Worm (Caenorhabditis elegans) whole organism, midembryonic: ENCODE results near the gene T19D12.6.

Experiments used
- cog-1 ChIP-seq: sonication (generic microtip); optimal IDR thresholded peaks from 2 replicates; lab custom pipeline; 2016; ENCODE audit warnings: missing genetic modification characterization, missing compliant biosample characterization
- klf-2 ChIP-seq: fragments of 200-800 bp; sonication (Bioruptor generic); conservative IDR thresholded peaks from 2 replicates; pipeline ENCODE4 v1.3.6; 2022; ENCODE audit warnings: missing genetic modification reagents, missing genetic modification characterization, missing compliant biosample characterization
- med-1 ChIP-seq: sonication (generic microtip); optimal IDR thresholded peaks from 2 replicates; lab custom pipeline; 2017; ENCODE audit warnings: missing genetic modification characterization, mild to moderate bottlenecking, missing compliant biosample characterization, antibody characterized with exemption, missing genetic modification reagents; ENCODE audit not compliant: insufficient read depth
- ref-1 ChIP-seq: fragments of 200-800 bp; sonication (Bioruptor generic); conservative IDR thresholded peaks from 2 replicates; pipeline ENCODE4 v1.3.6; 2022; ENCODE audit warnings: missing genetic modification reagents, missing genetic modification characterization, missing compliant biosample characterization
- ztf-23 ChIP-seq: fragments of 200-800 bp; sonication (Bioruptor generic); IDR thresholded peaks from 2 replicates; pipeline ENCODE4 v1.3.6; 2022; ENCODE audit warnings: missing genetic modification reagents, missing genetic modification characterization, missing compliant biosample characterization

DNA sequence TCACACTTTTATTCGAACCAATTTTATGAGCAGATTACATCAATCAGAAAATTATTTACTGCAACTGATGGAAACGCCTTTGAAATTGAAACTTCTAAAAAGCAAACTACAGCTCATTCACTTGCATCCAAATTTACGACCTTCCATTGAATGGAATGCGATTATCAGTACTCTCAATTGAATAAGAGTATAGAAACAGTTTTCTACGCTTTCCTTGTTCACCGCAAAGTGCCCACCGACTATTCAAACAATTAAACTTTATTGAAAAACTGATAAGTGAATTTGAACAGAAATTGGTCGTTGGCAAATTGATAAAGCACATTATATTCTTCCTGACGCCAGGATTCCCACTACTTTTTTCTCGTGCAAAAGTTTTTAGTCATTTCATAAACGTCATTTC lies 23.0 kb upstream of the T19D12.6 start:
- no peak for TF ChIP-seq med-1 (GFP tag; lab: Kevin White, UChicago)
- no peak for TF ChIP-seq ztf-23
- no peak for TF ChIP-seq klf-2 (GFP tag; lab: Robert Waterston, UW)
- TF ChIP-seq ref-1 (GFP tag; lab: Robert Waterston, UW) = no peak
- no peak for TF ChIP-seq cog-1 (tag; lab: Kevin White, UChicago)
